Worm (Caenorhabditis elegans) whole organism, L3 larva: ENCODE measurements around the gene T13B5.9.

Experiments
- aly-2 ChIP-seq: fragments of 150-350 bp; optimal IDR thresholded peaks from 2 replicates; lab custom pipeline; 2014; ENCODE audit warnings: missing biosample characterization, missing genetic modification characterization
- egl-27 ChIP-seq: sonication (generic microtip); optimal IDR thresholded peaks from 4 replicates; lab custom pipeline; 2017; ENCODE audit warnings: missing biosample characterization, missing genetic modification reagents, missing genetic modification characterization
- elt-3 ChIP-seq, 3 experiments: fragments of 150-350 bp in 1 of 3; sonication (generic microtip) in 2 of 3; optimal IDR thresholded peaks; 2 replicates in 2 of 3; 4 replicates in 1 of 3; lab custom pipeline; 2014 to 2017; ENCODE audit warnings: missing biosample characterization in 3 of 3, missing genetic modification characterization in 3 of 3
- fkh-10 ChIP-seq: sonication (generic microtip); optimal IDR thresholded peaks from 2 replicates; lab custom pipeline; 2017; ENCODE audit warnings: missing biosample characterization, missing genetic modification reagents, missing genetic modification characterization
- nhr-25 ChIP-seq: sonication (generic microtip); optimal IDR thresholded peaks from 2 replicates; lab custom pipeline; 2017; ENCODE audit warnings: missing biosample characterization, missing genetic modification characterization
- nhr-28 ChIP-seq: fragments of 150-350 bp; optimal IDR thresholded peaks from 2 replicates; lab custom pipeline; 2014; ENCODE audit warnings: missing biosample characterization, missing genetic modification characterization
- nhr-77 ChIP-seq: fragments of 150-350 bp; optimal IDR thresholded peaks from 2 replicates; lab custom pipeline; 2014; ENCODE audit warnings: missing biosample characterization, missing genetic modification characterization
- pha-4 ChIP-seq: fragments of 150-350 bp; optimal IDR thresholded peaks from 2 replicates; lab custom pipeline; 2014; ENCODE audit warnings: missing biosample characterization, missing genetic modification reagents, missing genetic modification characterization
- pqm-1 ChIP-seq: fragments of 150-350 bp; optimal IDR thresholded peaks from 2 replicates; lab custom pipeline; 2017; ENCODE audit warnings: missing biosample characterization, missing genetic modification characterization, inconsistent platforms
- skn-1 ChIP-seq: fragments of 150-350 bp; optimal IDR thresholded peaks from 2 replicates; lab custom pipeline; 2014; ENCODE audit warnings: missing biosample characterization, missing genetic modification characterization
- unc-62 ChIP-seq: fragments of 150-350 bp; sonication (generic microtip); optimal IDR thresholded peaks from 4 replicates; lab custom pipeline; 2014; ENCODE audit warnings: missing biosample characterization, missing genetic modification reagents, missing genetic modification characterization
- ztf-11 ChIP-seq: fragments of 150-350 bp; optimal IDR thresholded peaks from 2 replicates; lab custom pipeline; 2014; ENCODE audit warnings: missing biosample characterization, missing genetic modification characterization

DNA sequence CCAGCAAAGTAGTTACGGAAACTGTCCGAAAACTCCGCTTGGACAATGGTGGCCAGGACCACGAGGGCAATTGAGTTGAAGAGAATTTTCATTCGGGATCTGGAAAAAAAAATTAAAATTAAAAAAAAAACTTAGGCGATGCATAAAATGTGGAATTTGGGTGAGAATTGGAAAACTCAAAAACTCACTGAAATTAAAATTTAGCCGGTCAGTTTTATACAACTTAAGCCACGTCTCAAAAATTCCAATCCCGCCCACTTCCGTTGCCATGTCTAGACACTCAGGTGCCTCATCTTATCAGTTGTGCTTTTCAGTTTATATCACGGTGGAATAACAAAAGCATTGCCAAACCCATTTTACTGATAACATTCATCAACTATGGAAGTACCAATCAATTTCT lies 6.6 kb upstream of the T13B5.9 start, which contains the start of gene lips-11:
- no peak for TF ChIP-seq nhr-77 (tag; lab: Kevin White, UChicago)
- no peak for TF ChIP-seq fkh-10
- no peak for TF ChIP-seq nhr-25
- TF ChIP-seq ztf-11 (tag; lab: Kevin White, UChicago): no peak
- TF ChIP-seq unc-62: no peak
- no peak for TF ChIP-seq aly-2 (tag; lab: Kevin White, UChicago)
- TF ChIP-seq egl-27 (tag; lab: Kevin White, UChicago): no peak
- TF ChIP-seq pqm-1: no peak
- TF ChIP-seq elt-3 (tag; optimal IDR thresholded peaks at IDR 0.05; lab: Kevin White, UChicago): no peak
- TF ChIP-seq pha-4 (tag; lab: Kevin White, UChicago): no peak
- TF ChIP-seq skn-1 (tag; lab: Kevin White, UChicago): no peak
- TF ChIP-seq nhr-28 (tag; lab: Kevin White, UChicago): no peak
